Fruit fly (Drosophila melanogaster) whole organism, embryonic: Measurements from ENCODE around the gene CG5103.

Experiments used
- Atf6 ChIP-seq: fragments of 200-800 bp; sonication (Bioruptor generic); IDR thresholded peaks from 2 replicates; pipeline ENCODE4 v1.3.6; 2022; ENCODE audit warnings: missing biosample characterization, missing genetic modification characterization
- BEAF-32 ChIP-seq: fragments of 200-800 bp; sonication (Bioruptor generic); optimal IDR thresholded peaks from 3 replicates; lab custom pipeline; 2017; ENCODE audit warnings: missing biosample characterization, missing genetic modification characterization, mild to moderate bottlenecking, moderate library complexity, missing genetic modification reagents
- CG10267 ChIP-seq: fragments of 200-800 bp; sonication (Bioruptor generic); optimal IDR thresholded peaks from 2 replicates; lab custom pipeline; 2018; ENCODE audit warnings: missing biosample characterization, mild to moderate bottlenecking, missing genetic modification characterization, moderate library complexity
- CG10274 ChIP-seq: fragments of 200-800 bp; sonication (Bioruptor generic); optimal IDR thresholded peaks from 3 replicates; lab custom pipeline; 2017; ENCODE audit warnings: missing biosample characterization, mild to moderate bottlenecking, missing genetic modification characterization
- CG10462 ChIP-seq: fragments of 200-800 bp; sonication (Bioruptor generic); optimal IDR thresholded peaks from 2 replicates; lab custom pipeline; 2016; ENCODE audit warnings: missing biosample characterization, missing genetic modification characterization
- CG10959 ChIP-seq: fragments of 200-800 bp; sonication (Bioruptor generic); IDR thresholded peaks from 2 replicates; pipeline ENCODE4 v1.3.6; 2022; ENCODE audit warnings: missing biosample characterization, missing genetic modification characterization
- CG12155 ChIP-seq: fragments of 200-800 bp; sonication (Bioruptor generic); optimal IDR thresholded peaks from 3 replicates; lab custom pipeline; 2016; ENCODE audit warnings: missing biosample characterization, missing genetic modification characterization
- CG12391 ChIP-seq: fragments of 200-800 bp; sonication (Bioruptor generic); optimal IDR thresholded peaks from 3 replicates; lab custom pipeline; 2018; ENCODE audit warnings: missing biosample characterization, mild to moderate bottlenecking, missing genetic modification characterization, moderate library complexity
- CG1529 ChIP-seq: fragments of 200-800 bp; sonication (Bioruptor generic); optimal IDR thresholded peaks from 3 replicates; lab custom pipeline; 2018; ENCODE audit warnings: missing biosample characterization, missing genetic modification characterization
- CG15479 ChIP-seq: fragments of 200-800 bp; sonication (Bioruptor generic); optimal IDR thresholded peaks from 3 replicates; lab custom pipeline; 2019; ENCODE audit warnings: missing biosample characterization, mild to moderate bottlenecking, missing genetic modification characterization, moderate library complexity
- CG15601 ChIP-seq: fragments of 200-800 bp; sonication (Bioruptor generic); optimal IDR thresholded peaks from 3 replicates; lab custom pipeline; 2019; ENCODE audit warnings: missing biosample characterization, mild to moderate bottlenecking, missing genetic modification characterization, moderate library complexity
- CG1603 ChIP-seq: fragments of 200-800 bp; sonication (Bioruptor generic); optimal IDR thresholded peaks from 2 replicates; lab custom pipeline; 2019; ENCODE audit warnings: missing biosample characterization, mild to moderate bottlenecking, missing genetic modification characterization, moderate library complexity
- CG17328 ChIP-seq: fragments of 200-800 bp; sonication (Bioruptor generic); IDR thresholded peaks from 2 replicates; pipeline ENCODE4 v1.3.6; 2022; ENCODE audit warnings: missing biosample characterization, missing genetic modification characterization
- CG17568 ChIP-seq: fragments of 200-800 bp; sonication (Bioruptor generic); optimal IDR thresholded peaks from 2 replicates; lab custom pipeline; 2018; ENCODE audit warnings: missing biosample characterization, mild to moderate bottlenecking, missing genetic modification characterization, moderate library complexity
- CG18262 ChIP-seq: fragments of 200-800 bp; optimal IDR thresholded peaks from 3 replicates; lab custom pipeline; 2019; ENCODE audit warnings: missing biosample characterization, mild to moderate bottlenecking, missing genetic modification characterization, moderate library complexity
- CG30403 ChIP-seq: fragments of 200-800 bp; sonication (Bioruptor generic); optimal IDR thresholded peaks from 3 replicates; lab custom pipeline; 2016; ENCODE audit warnings: missing biosample characterization, missing genetic modification characterization
- CG33557 ChIP-seq: fragments of 200-800 bp; sonication (Bioruptor generic); optimal IDR thresholded peaks from 2 replicates; lab custom pipeline; 2019; ENCODE audit warnings: missing biosample characterization, mild to moderate bottlenecking, missing genetic modification characterization, moderate library complexity
- CG4360 ChIP-seq: fragments of 200-800 bp; sonication (Bioruptor generic); IDR thresholded peaks from 2 replicates; pipeline ENCODE4 v1.3.6; 2022; ENCODE audit warnings: missing biosample characterization, missing genetic modification characterization
- CG6689 ChIP-seq: fragments of 200-800 bp; sonication (Bioruptor generic); IDR thresholded peaks from 2 replicates; pipeline ENCODE4 v1.3.6; 2022; ENCODE audit warnings: missing biosample characterization, missing genetic modification characterization
- CG7271 ChIP-seq: fragments of 200-800 bp; sonication (Bioruptor generic); optimal IDR thresholded peaks from 2 replicates; lab custom pipeline; 2018; ENCODE audit warnings: missing biosample characterization, mild to moderate bottlenecking, missing genetic modification characterization, moderate library complexity
- CG8290 ChIP-seq, 3 experiments: fragments of 200-800 bp; sonication (Bioruptor generic); optimal IDR thresholded peaks; 2 replicates each; lab custom pipeline; 2016 to 2019; ENCODE audit warnings: missing biosample characterization in 3 of 3, missing genetic modification characterization in 3 of 3, mild to moderate bottlenecking in 2 of 3, moderate library complexity in 1 of 3
- CG8924 ChIP-seq: fragments of 200-800 bp; optimal IDR thresholded peaks from 3 replicates; lab custom pipeline; 2019; ENCODE audit warnings: missing biosample characterization, mild to moderate bottlenecking, missing genetic modification characterization, moderate library complexity
- CG9727 ChIP-seq: fragments of 200-800 bp; sonication (Bioruptor generic); optimal IDR thresholded peaks from 3 replicates; lab custom pipeline; 2017; ENCODE audit warnings: missing biosample characterization, mild to moderate bottlenecking, missing genetic modification characterization
- Camta ChIP-seq: fragments of 200-800 bp; sonication (Bioruptor generic); optimal IDR thresholded peaks from 2 replicates; lab custom pipeline; 2016; ENCODE audit warnings: missing biosample characterization, missing genetic modification characterization
- CoRest ChIP-seq: fragments of 200-800 bp; sonication (Bioruptor generic); optimal IDR thresholded peaks from 3 replicates; lab custom pipeline; 2018; ENCODE audit warnings: missing biosample characterization, mild to moderate bottlenecking, missing genetic modification characterization, moderate library complexity
- D19A ChIP-seq: fragments of 200-800 bp; optimal IDR thresholded peaks from 3 replicates; lab custom pipeline; 2019; ENCODE audit warnings: missing biosample characterization, mild to moderate bottlenecking, missing genetic modification characterization, moderate library complexity
- Hmr ChIP-seq: fragments of 200-800 bp; sonication (Bioruptor generic); optimal IDR thresholded peaks from 3 replicates; lab custom pipeline; 2017; ENCODE audit warnings: mild to moderate bottlenecking, missing biosample characterization, missing genetic modification reagents, missing genetic modification characterization
- Hmx ChIP-seq: fragments of 200-800 bp; sonication (Bioruptor generic); optimal IDR thresholded peaks from 2 replicates; lab custom pipeline; 2016; ENCODE audit warnings: missing biosample characterization, missing genetic modification characterization
- Nf-YB ChIP-seq: fragments of 200-800 bp; sonication (Bioruptor generic); optimal IDR thresholded peaks from 3 replicates; lab custom pipeline; 2019; ENCODE audit warnings: missing biosample characterization, mild to moderate bottlenecking, missing genetic modification characterization, moderate library complexity
- Spps ChIP-seq: fragments of 200-800 bp; sonication (Bioruptor generic); optimal IDR thresholded peaks from 2 replicates; lab custom pipeline; 2018; ENCODE audit warnings: missing biosample characterization, mild to moderate bottlenecking, missing genetic modification characterization
- Tbp ChIP-seq: fragments of >200 bp; optimal IDR thresholded peaks from 2 replicates; lab custom pipeline; 2018; ENCODE audit warnings: missing biosample characterization, missing genetic modification characterization
- ac ChIP-seq: fragments of 200-800 bp; sonication (Bioruptor generic); optimal IDR thresholded peaks from 3 replicates; lab custom pipeline; 2017; ENCODE audit warnings: missing biosample characterization, mild to moderate bottlenecking, missing genetic modification characterization
- az2 ChIP-seq: fragments of 200-800 bp; sonication (Bioruptor generic); optimal IDR thresholded peaks from 3 replicates; lab custom pipeline; 2016; ENCODE audit warnings: missing biosample characterization, missing genetic modification characterization
- chm ChIP-seq: fragments of 200-800 bp; sonication (Bioruptor generic); IDR thresholded peaks from 2 replicates; pipeline ENCODE4 v1.3.6; 2022; ENCODE audit warnings: missing biosample characterization, missing genetic modification characterization
- crc ChIP-seq: fragments of 200-800 bp; sonication (Bioruptor generic); optimal IDR thresholded peaks from 2 replicates; lab custom pipeline; 2016; ENCODE audit warnings: missing biosample characterization, missing genetic modification characterization
- dmrt99B ChIP-seq: fragments of 200-800 bp; sonication (Bioruptor generic); optimal IDR thresholded peaks from 2 replicates; lab custom pipeline; 2018; ENCODE audit warnings: missing biosample characterization, mild to moderate bottlenecking, missing genetic modification characterization, moderate library complexity
- fd102C ChIP-seq: fragments of 200-800 bp; sonication (Bioruptor generic); optimal IDR thresholded peaks from 2 replicates; lab custom pipeline; 2018; ENCODE audit warnings: missing biosample characterization, mild to moderate bottlenecking, missing genetic modification characterization, moderate library complexity
- ftz-f1 ChIP-seq: fragments of 200-800 bp; sonication (Bioruptor generic); optimal IDR thresholded peaks from 2 replicates; lab custom pipeline; 2016; ENCODE audit warnings: missing biosample characterization, missing genetic modification characterization
- gem ChIP-seq: fragments of 200-800 bp; sonication (Bioruptor generic); optimal IDR thresholded peaks from 2 replicates; lab custom pipeline; 2019; ENCODE audit warnings: missing biosample characterization, mild to moderate bottlenecking, missing genetic modification characterization, moderate library complexity
- grau ChIP-seq: fragments of 200-800 bp; optimal IDR thresholded peaks from 3 replicates; lab custom pipeline; 2019; ENCODE audit warnings: missing biosample characterization, mild to moderate bottlenecking, missing genetic modification characterization, moderate library complexity
- kah ChIP-seq: fragments of 200-800 bp; sonication (Bioruptor generic); optimal IDR thresholded peaks from 2 replicates; lab custom pipeline; 2018; ENCODE audit warnings: missing biosample characterization, mild to moderate bottlenecking, missing genetic modification characterization
- lmd ChIP-seq: fragments of 200-800 bp; sonication (Bioruptor generic); IDR thresholded peaks from 2 replicates; pipeline ENCODE4 v1.3.6; 2022; ENCODE audit warnings: missing biosample characterization, missing genetic modification characterization
- lola ChIP-seq, 3 experiments: fragments of >200 bp in 2 of 3; fragments of 200-800 bp in 1 of 3; sonication (Bioruptor generic) in 1 of 3; optimal IDR thresholded peaks; 2 replicates each; lab custom pipeline; 2017 to 2019; ENCODE audit warnings: missing biosample characterization in 3 of 3, missing genetic modification characterization in 3 of 3, mild to moderate bottlenecking in 1 of 3, moderate library complexity in 1 of 3
- salm ChIP-seq: fragments of 200-800 bp; sonication (Bioruptor generic); optimal IDR thresholded peaks from 2 replicates; lab custom pipeline; 2018; ENCODE audit warnings: missing biosample characterization, mild to moderate bottlenecking, missing genetic modification characterization
- tio ChIP-seq: fragments of 200-800 bp; sonication (Bioruptor generic); optimal IDR thresholded peaks from 2 replicates; lab custom pipeline; 2017; ENCODE audit warnings: missing biosample characterization, missing genetic modification characterization, inconsistent platforms
- tll ChIP-seq, 2 experiments: fragments of 200-800 bp in 1 of 2; fragments of >200 bp in 1 of 2; sonication (Bioruptor generic) in 1 of 2; optimal IDR thresholded peaks; 2 replicates each; lab custom pipeline; 2017 to 2019; ENCODE audit warnings: missing biosample characterization in 2 of 2, missing genetic modification characterization in 2 of 2, mild to moderate bottlenecking in 1 of 2, moderate library complexity in 1 of 2
- trem ChIP-seq: fragments of 200-800 bp; optimal IDR thresholded peaks from 3 replicates; lab custom pipeline; 2019; ENCODE audit warnings: missing biosample characterization, mild to moderate bottlenecking, missing genetic modification characterization, moderate library complexity
- twi ChIP-seq: fragments of 200-800 bp; optimal IDR thresholded peaks from 2 replicates; lab custom pipeline; 2019; ENCODE audit warnings: missing biosample characterization, mild to moderate bottlenecking, missing genetic modification characterization, moderate library complexity
- unpg ChIP-seq: fragments of 200-800 bp; sonication (Bioruptor generic); optimal IDR thresholded peaks from 3 replicates; lab custom pipeline; 2018; ENCODE audit warnings: missing biosample characterization, mild to moderate bottlenecking, missing genetic modification characterization, moderate library complexity

Gene CG5103

DNA sequence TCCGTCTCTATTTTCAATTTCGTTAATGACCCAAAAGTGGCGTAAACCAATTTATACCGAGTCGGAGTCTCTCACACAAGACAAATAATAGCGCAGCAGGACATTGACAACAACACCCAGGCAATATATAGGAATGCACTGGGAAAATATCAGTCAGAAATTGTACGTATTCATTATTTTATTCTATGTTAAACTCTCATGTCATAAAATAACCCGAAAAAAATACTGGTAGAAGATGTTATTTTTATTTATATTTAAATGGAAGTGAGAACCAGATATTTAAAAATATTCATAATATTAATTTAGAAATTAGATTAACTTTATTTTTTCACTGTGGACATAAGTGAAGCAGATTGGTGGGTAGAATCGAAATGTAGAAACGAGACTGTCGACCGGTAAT, 3.3 kb upstream of the CG5103 start (continued):
- TF ChIP-seq lmd (GFP tag; lab: Robert Waterston, UW) = no peak
- peak; percentile 59 for TF ChIP-seq trem (tag; lab: Kevin White, UChicago)
- no peak for TF ChIP-seq CG10274 (GFP tag; lab: Kevin White, UChicago)
- peak; percentile 27 for TF ChIP-seq D19A (tag; lab: Kevin White, UChicago)
- peak; percentile 30 for TF ChIP-seq ac (GFP tag; lab: Kevin White, UChicago)
- TF ChIP-seq fd102C (GFP tag; lab: Kevin White, UChicago) = peak; percentile 77
- no peak for TF ChIP-seq salm (tag; lab: Kevin White, UChicago)
- TF ChIP-seq Spps (tag; lab: Kevin White, UChicago) = peak; percentile 16
- no peak for TF ChIP-seq dmrt99B (tag; lab: Kevin White, UChicago)
- peak; percentile 54; the same call in 1 of the 2 replicates for TF ChIP-seq CG17328
- TF ChIP-seq crc (GFP tag; lab: Kevin White, UChicago) = no peak
- peak; percentile 76 for TF ChIP-seq CG18262 (tag; lab: Kevin White, UChicago)
- TF ChIP-seq CG8924 (tag; lab: Kevin White, UChicago) = peak; percentile 75
- peak; percentile 77 for TF ChIP-seq Nf-YB
- no peak for TF ChIP-seq CG1603 (tag; lab: Kevin White, UChicago)
- TF ChIP-seq CG30403 = peak; percentile 25
- TF ChIP-seq CG33557 (GFP tag; lab: Kevin White, UChicago) = peak; percentile 83
- TF ChIP-seq CG15601 (tag; lab: Kevin White, UChicago) = peak; percentile 47
- TF ChIP-seq CG10462 (GFP tag; lab: Kevin White, UChicago) = peak; percentile 6
- TF ChIP-seq ftz-f1 (GFP tag; lab: Kevin White, UChicago) = no peak
- TF ChIP-seq kah (GFP tag; lab: Kevin White, UChicago) = no peak
- TF ChIP-seq lola (GFP tag; optimal IDR thresholded peaks at IDR 0.05; lab: Kevin White, UChicago) = peak in 1 of 3 experiments; percentile 89
- peak; percentile 20 for TF ChIP-seq tio (GFP tag; lab: Kevin White, UChicago)
- TF ChIP-seq CG9727 (GFP tag; lab: Kevin White, UChicago) = peak; percentile 76
- peak; percentile 50 for TF ChIP-seq CG7271 (tag; lab: Kevin White, UChicago)
- peak in 1 of 2 experiments; percentile 8 for TF ChIP-seq tll (GFP tag; optimal IDR thresholded peaks at IDR 0.05; lab: Kevin White, UChicago)
- no peak for TF ChIP-seq CG6689 (GFP tag; lab: Robert Waterston, UW)
- TF ChIP-seq BEAF-32 (GFP tag; lab: Kevin White, UChicago) = no peak
- TF ChIP-seq CG15479 (GFP tag; lab: Kevin White, UChicago) = peak; percentile 80
- peak; percentile 60 for TF ChIP-seq unpg
- TF ChIP-seq CG1529 (GFP tag; lab: Kevin White, UChicago) = no peak
- TF ChIP-seq grau = peak; percentile 59
- TF ChIP-seq gem (tag; lab: Kevin White, UChicago) = peak; percentile 82
- TF ChIP-seq Tbp = no peak
- TF ChIP-seq CoRest (tag; lab: Kevin White, UChicago) = peak; percentile 60
- TF ChIP-seq twi (tag; lab: Kevin White, UChicago) = peak; percentile 63
- TF ChIP-seq Hmr = no peak
- TF ChIP-seq CG12155 = peak; percentile 28
- peak; percentile 4 for TF ChIP-seq CG8290 (GFP tag; optimal IDR thresholded peaks at IDR 0.05; lab: Kevin White, UChicago)
- TF ChIP-seq CG8290 (tag; optimal IDR thresholded peaks at IDR 0.05; lab: Kevin White, UChicago) = no peak
- no peak for TF ChIP-seq Hmx
- TF ChIP-seq az2 = peak; percentile 43
- no peak for TF ChIP-seq Atf6
- TF ChIP-seq CG4360 (GFP tag; lab: Robert Waterston, UW) = peak; percentile 59; the same call in 1 of the 2 replicates
- no peak for TF ChIP-seq Camta (GFP tag; lab: Kevin White, UChicago)
- TF ChIP-seq CG10267 (tag; lab: Kevin White, UChicago) = peak; percentile 60
- TF ChIP-seq CG12391 = peak; percentile 76
- peak; percentile 27; the same call in 1 of the 2 replicates for TF ChIP-seq CG10959 (GFP tag; lab: Robert Waterston, UW)
- no peak for TF ChIP-seq chm (GFP tag; lab: Robert Waterston, UW)
- no peak for TF ChIP-seq CG17568 (GFP tag; lab: Kevin White, UChicago)
